Fruit fly (Drosophila melanogaster) whole organism, embryonic: ENCODE data around the gene G6P.

Source experiments
- Atf-2 ChIP-seq: fragments of 200-800 bp; sonication (Bioruptor generic); optimal IDR thresholded peaks from 2 replicates; lab custom pipeline; 2016; ENCODE audit warnings: missing biosample characterization, missing genetic modification characterization
- CG10321 ChIP-seq: fragments of 200-800 bp; sonication (Bioruptor generic); IDR thresholded peaks from 2 replicates; pipeline ENCODE4 v1.3.6; 2022; ENCODE audit warnings: missing biosample characterization, missing genetic modification characterization
- CG10366 ChIP-seq: fragments of 200-800 bp; sonication (Bioruptor generic); IDR thresholded peaks from 2 replicates; pipeline ENCODE4 v1.3.6; 2022; ENCODE audit warnings: missing biosample characterization, missing genetic modification characterization
- CG12219 ChIP-seq: fragments of 200-800 bp; sonication (Bioruptor generic); optimal IDR thresholded peaks from 3 replicates; lab custom pipeline; 2018; ENCODE audit warnings: missing biosample characterization, mild to moderate bottlenecking, missing genetic modification characterization
- CG14050 ChIP-seq: fragments of 200-800 bp; sonication (Bioruptor generic); IDR thresholded peaks from 3 replicates; pipeline ENCODE4 v1.3.6; 2022; ENCODE audit warnings: missing biosample characterization, missing genetic modification characterization
- CG15514 ChIP-seq: fragments of 200-800 bp; sonication (Bioruptor generic); optimal IDR thresholded peaks from 3 replicates; lab custom pipeline; 2017; ENCODE audit warnings: missing biosample characterization, missing genetic modification characterization, mild to moderate bottlenecking, moderate library complexity, missing genetic modification reagents
- CG17359 ChIP-seq: fragments of 200-800 bp; sonication (Bioruptor generic); optimal IDR thresholded peaks from 3 replicates; lab custom pipeline; 2018; ENCODE audit warnings: missing biosample characterization, mild to moderate bottlenecking, missing genetic modification characterization, moderate library complexity
- CG17361 ChIP-seq: fragments of 200-800 bp; sonication (Bioruptor generic); IDR thresholded peaks from 3 replicates; pipeline ENCODE4 v1.3.6; 2022; ENCODE audit warnings: missing biosample characterization, missing genetic modification characterization
- CG18599 ChIP-seq: fragments of 200-800 bp; sonication (Bioruptor generic); optimal IDR thresholded peaks from 3 replicates; lab custom pipeline; 2017; ENCODE audit warnings: missing biosample characterization, missing genetic modification characterization, mild to moderate bottlenecking, moderate library complexity, missing genetic modification reagents
- CG2202 ChIP-seq: fragments of 200-800 bp; sonication (Bioruptor generic); optimal IDR thresholded peaks from 2 replicates; lab custom pipeline; 2018; ENCODE audit warnings: missing biosample characterization, mild to moderate bottlenecking, missing genetic modification characterization
- CG31365 ChIP-seq: fragments of 200-800 bp; sonication (Bioruptor generic); optimal IDR thresholded peaks from 2 replicates; lab custom pipeline; 2018; ENCODE audit warnings: missing biosample characterization, mild to moderate bottlenecking, missing genetic modification characterization
- CG31388 ChIP-seq: fragments of 200-800 bp; sonication (Bioruptor generic); optimal IDR thresholded peaks from 2 replicates; lab custom pipeline; 2016; ENCODE audit warnings: missing biosample characterization, missing genetic modification characterization
- CG7839 ChIP-seq: fragments of 200-800 bp; sonication (Bioruptor generic); optimal IDR thresholded peaks from 3 replicates; lab custom pipeline; 2018; ENCODE audit warnings: missing biosample characterization, mild to moderate bottlenecking, missing genetic modification characterization, moderate library complexity
- CG7928 ChIP-seq: fragments of 200-800 bp; sonication (Bioruptor generic); optimal IDR thresholded peaks from 2 replicates; lab custom pipeline; 2017; ENCODE audit warnings: missing biosample characterization, mild to moderate bottlenecking, missing genetic modification characterization
- CG8290 ChIP-seq, 3 experiments: fragments of 200-800 bp; sonication (Bioruptor generic); optimal IDR thresholded peaks; 2 replicates each; lab custom pipeline; 2016 to 2019; ENCODE audit warnings: missing biosample characterization in 3 of 3, missing genetic modification characterization in 3 of 3, mild to moderate bottlenecking in 2 of 3, moderate library complexity in 1 of 3
- Dip3 ChIP-seq: fragments of 200-800 bp; sonication (Bioruptor generic); optimal IDR thresholded peaks from 3 replicates; lab custom pipeline; 2016; ENCODE audit warnings: missing biosample characterization, missing genetic modification characterization
- Doc3 ChIP-seq: fragments of 200-800 bp; sonication (Bioruptor generic); IDR thresholded peaks from 3 replicates; pipeline ENCODE4 v1.3.6; 2022; ENCODE audit warnings: missing biosample characterization, missing genetic modification characterization; ENCODE audit not compliant: partially characterized antibody
- Dref ChIP-seq: fragments of 200-800 bp; sonication (Bioruptor generic); IDR thresholded peaks from 2 replicates; pipeline ENCODE4 v1.3.6; 2022; ENCODE audit warnings: missing biosample characterization, missing genetic modification characterization
- Drgx ChIP-seq: fragments of 200-800 bp; sonication (Bioruptor generic); IDR thresholded peaks from 2 replicates; pipeline ENCODE4 v1.3.6; 2022; ENCODE audit warnings: missing biosample characterization, missing genetic modification characterization
- E2f2 ChIP-seq: fragments of 200-800 bp; sonication (Bioruptor generic); IDR thresholded peaks from 2 replicates; pipeline ENCODE4 v1.3.6; 2022; ENCODE audit warnings: missing biosample characterization, missing genetic modification characterization
- Elba2 ChIP-seq: fragments of 200-800 bp; sonication (Bioruptor generic); optimal IDR thresholded peaks from 3 replicates; lab custom pipeline; 2016; ENCODE audit warnings: missing biosample characterization, missing genetic modification characterization
- Ets65A ChIP-seq: fragments of 200-800 bp; sonication (Bioruptor generic); peaks from one replicate; lab custom pipeline; 2016; ENCODE audit warnings: missing biosample characterization, missing genetic modification characterization
- Gug ChIP-seq: fragments of 200-800 bp; sonication (Bioruptor generic); IDR thresholded peaks from 4 replicates; pipeline ENCODE4 v1.3.6; 2022; ENCODE audit warnings: missing biosample characterization, missing genetic modification characterization
- Hr39 ChIP-seq: fragments of >200 bp; optimal IDR thresholded peaks from 2 replicates; lab custom pipeline; 2017
- Med ChIP-seq: fragments of 200-800 bp; sonication (Bioruptor generic); peaks from one replicate; lab custom pipeline; 2016; ENCODE audit warnings: missing biosample characterization, missing genetic modification characterization, mild to moderate bottlenecking, inconsistent platforms, moderate library complexity
- Mrtf ChIP-seq: fragments of 200-800 bp; sonication (Bioruptor generic); IDR thresholded peaks from 3 replicates; pipeline ENCODE4 v1.3.6; 2022; ENCODE audit warnings: missing biosample characterization, missing genetic modification characterization
- NFAT ChIP-seq: fragments of 200-800 bp; sonication (Bioruptor generic); IDR thresholded peaks from 2 replicates; pipeline ENCODE4 v1.3.6; 2022; ENCODE audit warnings: missing biosample characterization, missing genetic modification characterization
- NfI ChIP-seq: fragments of 200-800 bp; sonication (Bioruptor generic); optimal IDR thresholded peaks from 3 replicates; lab custom pipeline; 2018; ENCODE audit warnings: missing biosample characterization, mild to moderate bottlenecking, missing genetic modification characterization, moderate library complexity
- PHDP ChIP-seq: fragments of 200-800 bp; sonication (Bioruptor generic); optimal IDR thresholded peaks from 3 replicates; lab custom pipeline; 2018; ENCODE audit warnings: missing biosample characterization, mild to moderate bottlenecking, missing genetic modification characterization, moderate library complexity
- Poxn ChIP-seq: fragments of 200-800 bp; sonication (Bioruptor generic); IDR thresholded peaks from 2 replicates; pipeline ENCODE4 v1.3.6; 2022; ENCODE audit warnings: missing biosample characterization, missing genetic modification characterization
- ara ChIP-seq: fragments of 200-800 bp; sonication (Bioruptor generic); IDR thresholded peaks from 2 replicates; pipeline ENCODE4 v1.3.6; 2022; ENCODE audit warnings: missing biosample characterization, missing genetic modification characterization
- cad ChIP-seq: fragments of >200 bp; optimal IDR thresholded peaks from 2 replicates; lab custom pipeline; 2017; ENCODE audit warnings: missing biosample characterization, missing genetic modification characterization
- crc ChIP-seq: fragments of 200-800 bp; sonication (Bioruptor generic); optimal IDR thresholded peaks from 2 replicates; lab custom pipeline; 2016; ENCODE audit warnings: missing biosample characterization, missing genetic modification characterization
- cwo ChIP-seq: fragments of 200-800 bp; sonication (Bioruptor generic); optimal IDR thresholded peaks from 3 replicates; lab custom pipeline; 2017; ENCODE audit warnings: missing biosample characterization, missing genetic modification characterization, mild to moderate bottlenecking, moderate library complexity, missing genetic modification reagents
- dan ChIP-seq: fragments of 200-800 bp; sonication (Bioruptor generic); IDR thresholded peaks from 2 replicates; pipeline ENCODE4 v1.3.6; 2022; ENCODE audit warnings: missing biosample characterization, missing genetic modification characterization
- dm ChIP-seq: fragments of 200-800 bp; sonication (Bioruptor generic); optimal IDR thresholded peaks from 3 replicates; lab custom pipeline; 2016; ENCODE audit warnings: missing biosample characterization, missing genetic modification characterization
- dpn ChIP-seq, 2 experiments: fragments of 200-800 bp; sonication (Bioruptor generic); optimal IDR thresholded peaks; 3 replicates each; lab custom pipeline; 2016; ENCODE audit warnings: missing biosample characterization in 2 of 2, missing genetic modification characterization in 2 of 2
- fd102C ChIP-seq: fragments of 200-800 bp; sonication (Bioruptor generic); optimal IDR thresholded peaks from 2 replicates; lab custom pipeline; 2018; ENCODE audit warnings: missing biosample characterization, mild to moderate bottlenecking, missing genetic modification characterization, moderate library complexity
- ftz-f1 ChIP-seq: fragments of 200-800 bp; sonication (Bioruptor generic); optimal IDR thresholded peaks from 2 replicates; lab custom pipeline; 2016; ENCODE audit warnings: missing biosample characterization, missing genetic modification characterization
- gsb ChIP-seq: fragments of 200-800 bp; sonication (Bioruptor generic); IDR thresholded peaks from 2 replicates; pipeline ENCODE4 v1.3.6; 2022; ENCODE audit warnings: missing biosample characterization, missing genetic modification characterization
- jumu ChIP-seq: fragments of 200-800 bp; sonication (Bioruptor generic); optimal IDR thresholded peaks from 3 replicates; lab custom pipeline; 2016; ENCODE audit warnings: missing biosample characterization, missing genetic modification characterization
- kni ChIP-seq: fragments of 200-800 bp; sonication (Bioruptor generic); optimal IDR thresholded peaks from 3 replicates; lab custom pipeline; 2017; ENCODE audit warnings: mild to moderate bottlenecking, missing biosample characterization, missing genetic modification reagents, missing genetic modification characterization
- lilli ChIP-seq: fragments of 200-800 bp; sonication (Bioruptor generic); optimal IDR thresholded peaks from 3 replicates; lab custom pipeline; 2016; ENCODE audit warnings: missing biosample characterization, missing genetic modification characterization
- nerfin-2 ChIP-seq: fragments of 200-800 bp; sonication (Bioruptor generic); IDR thresholded peaks from 2 replicates; pipeline ENCODE4 v1.3.6; 2022; ENCODE audit warnings: missing biosample characterization, missing genetic modification characterization; ENCODE audit not compliant: partially characterized antibody
- phol ChIP-seq: fragments of 200-800 bp; sonication (Bioruptor generic); optimal IDR thresholded peaks from 3 replicates; lab custom pipeline; 2018; ENCODE audit warnings: missing biosample characterization, mild to moderate bottlenecking, missing genetic modification characterization, moderate library complexity
- sd ChIP-seq: fragments of 200-800 bp; sonication (Bioruptor generic); optimal IDR thresholded peaks from 3 replicates; lab custom pipeline; 2018; ENCODE audit warnings: missing biosample characterization, mild to moderate bottlenecking, missing genetic modification characterization, moderate library complexity
- sens ChIP-seq: fragments of 200-800 bp; sonication (Bioruptor generic); peaks from one replicate; lab custom pipeline; 2016; ENCODE audit warnings: missing biosample characterization, missing genetic modification characterization
- seq ChIP-seq: fragments of 200-800 bp; sonication (Bioruptor generic); IDR thresholded peaks from 2 replicates; pipeline ENCODE4 v1.3.6; 2022; ENCODE audit warnings: missing biosample characterization, missing genetic modification characterization
- sna ChIP-seq: fragments of 200-800 bp; sonication (Bioruptor generic); IDR thresholded peaks from 2 replicates; pipeline ENCODE4 v1.3.6; 2022; ENCODE audit warnings: missing biosample characterization, missing genetic modification characterization; ENCODE audit not compliant: partially characterized antibody
- tll ChIP-seq, 2 experiments: fragments of 200-800 bp in 1 of 2; fragments of >200 bp in 1 of 2; sonication (Bioruptor generic) in 1 of 2; optimal IDR thresholded peaks; 2 replicates each; lab custom pipeline; 2017 to 2019; ENCODE audit warnings: missing biosample characterization in 2 of 2, missing genetic modification characterization in 2 of 2, mild to moderate bottlenecking in 1 of 2, moderate library complexity in 1 of 2
- trh ChIP-seq: fragments of 200-800 bp; sonication (Bioruptor generic); optimal IDR thresholded peaks from 2 replicates; lab custom pipeline; 2016; ENCODE audit warnings: missing biosample characterization, missing genetic modification characterization

Gene G6P

dm6 chr2L:2855204-2855768 lies 39.7 kb upstream of the G6P start (continued):
- TF ChIP-seq nerfin-2 (GFP tag; lab: Robert Waterston, UW) (no peak), NFAT (GFP tag; lab: Robert Waterston, UW) (no peak; the same call in 1 of the 2 replicates), seq (GFP tag; lab: Robert Waterston, UW) (no peak), CG7928 (GFP tag; lab: Kevin White, UChicago) (no peak), cad (no peak), ftz-f1 (GFP tag; lab: Kevin White, UChicago) (peak; percentile 71), Mrtf (GFP tag; lab: Robert Waterston, UW) (no peak), dm (GFP tag; lab: Kevin White, UChicago) (no peak), cwo (GFP tag; lab: Kevin White, UChicago) (no peak), sna (0 out of 2 replicates have a peak, but pooled peaks have one; percentile 17), NfI (GFP tag; lab: Kevin White, UChicago) (peak; percentile 2), CG15514 (peak; percentile 81), CG8290 (GFP tag; optimal IDR thresholded peaks at IDR 0.05; lab: Kevin White, UChicago) (no peak), CG8290 (tag; optimal IDR thresholded peaks at IDR 0.05; lab: Kevin White, UChicago) (peak in 1 of 2 experiments; percentile 55), Gug (GFP tag; lab: Robert Waterston, UW) (no peak), phol (tag; lab: Kevin White, UChicago) (no peak), CG18599 (GFP tag; lab: Kevin White, UChicago) (no peak), kni (GFP tag; lab: Kevin White, UChicago) (no peak), CG17359 (tag; lab: Kevin White, UChicago) (no peak), CG7839 (tag; lab: Kevin White, UChicago) (no peak), dpn (GFP tag; optimal IDR thresholded peaks at IDR 0.05; lab: Kevin White, UChicago) (no peak), tll (GFP tag; optimal IDR thresholded peaks at IDR 0.05; lab: Kevin White, UChicago) (no peak), jumu (GFP tag; lab: Kevin White, UChicago) (no peak), lilli (GFP tag; lab: Kevin White, UChicago) (no peak), CG31365 (tag; lab: Kevin White, UChicago) (no peak), CG14050 (GFP tag; lab: Robert Waterston, UW) (no peak), CG17361 (GFP tag; lab: Robert Waterston, UW) (no peak), E2f2 (GFP tag; lab: Robert Waterston, UW) (no peak), Dip3 (GFP tag; lab: Kevin White, UChicago) (no peak), Hr39 (no peak), Elba2 (GFP tag; lab: Kevin White, UChicago) (no peak), CG2202 (tag; lab: Kevin White, UChicago) (no peak), ara (no peak), gsb (GFP tag; lab: Robert Waterston, UW) (no peak), sens (GFP tag; lab: Kevin White, UChicago) (no peak), CG31388 (GFP tag; lab: Kevin White, UChicago) (no peak), Doc3 (no peak), Med (GFP tag; lab: Kevin White, UChicago) (peak; percentile 16), crc (GFP tag; lab: Kevin White, UChicago) (no peak), CG10321 (GFP tag; lab: Robert Waterston, UW) (no peak), CG12219 (GFP tag; lab: Kevin White, UChicago) (no peak), fd102C (no peak), Poxn (GFP tag; lab: Robert Waterston, UW) (no peak), Atf-2 (GFP tag; lab: Kevin White, UChicago) (no peak), dan (GFP tag; lab: Robert Waterston, UW) (no peak), Dref (GFP tag; lab: Robert Waterston, UW) (no peak), trh (GFP tag; lab: Kevin White, UChicago) (no peak), Ets65A (GFP tag; lab: Kevin White, UChicago) (no peak), sd (tag; lab: Kevin White, UChicago) (no peak), CG10366 (GFP tag; lab: Robert Waterston, UW) (no peak), Drgx (GFP tag; lab: Robert Waterston, UW) (no peak), PHDP (tag; lab: Kevin White, UChicago) (no peak)
